Worm (Caenorhabditis elegans) whole organism, late embryonic: ENCODE data around the gene ascc-1.

Source experiments
- C38D4.7 ChIP-seq: fragments of 200-800 bp; sonication (Bioruptor generic); optimal IDR thresholded peaks from 2 replicates; lab custom pipeline; 2018; ENCODE audit warnings: mild to moderate bottlenecking, missing genetic modification characterization, moderate library complexity, missing compliant biosample characterization
- K02D7.2 ChIP-seq: sonication (generic microtip); optimal IDR thresholded peaks from 2 replicates; lab custom pipeline; 2017; ENCODE audit warnings: mild to moderate bottlenecking, missing genetic modification characterization, missing compliant biosample characterization
- K09A11.1 ChIP-seq: sonication (generic microtip); optimal IDR thresholded peaks from 2 replicates; lab custom pipeline; 2017; ENCODE audit warnings: antibody characterized with exemption, mild to moderate bottlenecking, missing genetic modification characterization, missing compliant biosample characterization; ENCODE audit not compliant: insufficient read depth
- T23F11.4 ChIP-seq: fragments of 200-800 bp; sonication (Bioruptor generic); optimal IDR thresholded peaks from 2 replicates; lab custom pipeline; 2018; ENCODE audit warnings: mild to moderate bottlenecking, missing genetic modification characterization, missing compliant biosample characterization
- Y22D7AL.16 ChIP-seq: sonication (generic microtip); optimal IDR thresholded peaks from 2 replicates; lab custom pipeline; 2016; ENCODE audit warnings: missing genetic modification characterization, missing compliant biosample characterization
- ama-1 ChIP-seq: fragments of 150-350 bp; optimal IDR thresholded peaks from 2 replicates; lab custom pipeline; 2014
- ceh-18 ChIP-seq: sonication (generic microtip); optimal IDR thresholded peaks from 2 replicates; lab custom pipeline; 2016; ENCODE audit warnings: missing genetic modification characterization, missing compliant biosample characterization
- ceh-22 ChIP-seq: sonication (generic microtip); optimal IDR thresholded peaks from 2 replicates; lab custom pipeline; 2017; ENCODE audit warnings: missing biosample characterization, missing genetic modification characterization
- ceh-24 ChIP-seq: sonication (generic microtip); optimal IDR thresholded peaks from 2 replicates; lab custom pipeline; 2016; ENCODE audit warnings: mild to moderate bottlenecking, missing genetic modification characterization, missing compliant biosample characterization
- ceh-30 ChIP-seq: fragments of 150-350 bp; optimal IDR thresholded peaks from 2 replicates; lab custom pipeline; 2014; ENCODE audit warnings: missing biosample characterization, missing genetic modification characterization
- ceh-31 ChIP-seq: sonication (generic microtip); optimal IDR thresholded peaks from 2 replicates; lab custom pipeline; 2016; ENCODE audit warnings: missing genetic modification characterization, missing compliant biosample characterization
- ceh-34 ChIP-seq: sonication (generic microtip); optimal IDR thresholded peaks from 2 replicates; lab custom pipeline; 2016; ENCODE audit warnings: mild to moderate bottlenecking, missing genetic modification characterization, missing compliant biosample characterization
- ceh-45 ChIP-seq: fragments of 200-800 bp; sonication (Bioruptor generic); IDR thresholded peaks from 2 replicates; pipeline ENCODE4 v1.3.6; 2022; ENCODE audit warnings: missing genetic modification reagents, missing genetic modification characterization, missing compliant biosample characterization
- che-1 ChIP-seq: sonication (generic microtip); optimal IDR thresholded peaks from 2 replicates; lab custom pipeline; 2016; ENCODE audit warnings: mild to moderate bottlenecking, missing genetic modification characterization, missing compliant biosample characterization
- dmd-4 ChIP-seq: sonication (generic microtip); optimal IDR thresholded peaks from 2 replicates; lab custom pipeline; 2016; ENCODE audit warnings: borderline replicate concordance, missing genetic modification characterization, missing compliant biosample characterization
- elt-2 ChIP-seq: sonication (generic microtip); optimal IDR thresholded peaks from 2 replicates; lab custom pipeline; 2016; ENCODE audit warnings: missing genetic modification reagents, missing genetic modification characterization, missing compliant biosample characterization
- elt-4 ChIP-seq: sonication (generic microtip); optimal IDR thresholded peaks from 2 replicates; lab custom pipeline; 2016; ENCODE audit warnings: missing genetic modification characterization, missing compliant biosample characterization
- ets-4 ChIP-seq: sonication (generic microtip); optimal IDR thresholded peaks from 2 replicates; lab custom pipeline; 2016; ENCODE audit warnings: missing genetic modification characterization, missing compliant biosample characterization
- eyg-1 ChIP-seq: sonication (generic microtip); optimal IDR thresholded peaks from 2 replicates; lab custom pipeline; 2016; ENCODE audit warnings: missing genotype, missing genetic modification characterization, missing compliant biosample characterization
- fax-1 ChIP-seq: sonication (generic microtip); optimal IDR thresholded peaks from 2 replicates; lab custom pipeline; 2016; ENCODE audit warnings: missing genotype, missing genetic modification characterization, missing compliant biosample characterization
- fkh-10 ChIP-seq: fragments of 150-350 bp; optimal IDR thresholded peaks from 2 replicates; lab custom pipeline; 2014; ENCODE audit warnings: missing biosample characterization, missing genetic modification reagents, missing genetic modification characterization
- gmeb-2 ChIP-seq: sonication (generic microtip); optimal IDR thresholded peaks from 2 replicates; lab custom pipeline; 2016; ENCODE audit warnings: missing genetic modification characterization, inconsistent platforms, missing compliant biosample characterization
- hlh-13 ChIP-seq: fragments of 200-800 bp; sonication (Bioruptor generic); optimal IDR thresholded peaks from 2 replicates; lab custom pipeline; 2018; ENCODE audit warnings: mild to moderate bottlenecking, missing genetic modification characterization, missing compliant biosample characterization
- hlh-8 ChIP-seq: sonication (generic microtip); optimal IDR thresholded peaks from 2 replicates; lab custom pipeline; 2016; ENCODE audit warnings: missing genotype, missing genetic modification characterization, missing compliant biosample characterization
- lim-6 ChIP-seq: sonication (generic microtip); optimal IDR thresholded peaks from 2 replicates; lab custom pipeline; 2016; ENCODE audit warnings: missing genetic modification characterization, missing compliant biosample characterization
- lin-11 ChIP-seq: fragments of 200-800 bp; sonication (Bioruptor generic); optimal IDR thresholded peaks from 2 replicates; lab custom pipeline; 2018; ENCODE audit warnings: mild to moderate bottlenecking, missing genetic modification characterization, missing compliant biosample characterization
- mec-3 ChIP-seq: sonication (generic microtip); optimal IDR thresholded peaks from 2 replicates; lab custom pipeline; 2016; ENCODE audit warnings: borderline replicate concordance, missing genetic modification characterization, missing compliant biosample characterization
- nhr-11 ChIP-seq: fragments of 150-350 bp; optimal IDR thresholded peaks from 2 replicates; lab custom pipeline; 2014; ENCODE audit warnings: missing biosample characterization, missing genetic modification characterization
- nhr-232 ChIP-seq: sonication (generic microtip); optimal IDR thresholded peaks from 2 replicates; lab custom pipeline; 2016; ENCODE audit warnings: missing genetic modification characterization, missing compliant biosample characterization
- npax-4 ChIP-seq: sonication (generic microtip); optimal IDR thresholded peaks from 2 replicates; lab custom pipeline; 2016; ENCODE audit warnings: missing genetic modification characterization, missing compliant biosample characterization
- odd-2 ChIP-seq: sonication (generic microtip); optimal IDR thresholded peaks from 2 replicates; lab custom pipeline; 2017; ENCODE audit warnings: antibody characterized with exemption, mild to moderate bottlenecking, missing genetic modification characterization, missing compliant biosample characterization
- pag-3 ChIP-seq: sonication (generic microtip); optimal IDR thresholded peaks from 2 replicates; lab custom pipeline; 2016; ENCODE audit warnings: missing compliant biosample characterization, missing genetic modification characterization, borderline replicate concordance
- pha-4 ChIP-seq: fragments of 150-350 bp; optimal IDR thresholded peaks from 2 replicates; lab custom pipeline; 2018; ENCODE audit warnings: missing biosample characterization, missing genetic modification reagents, missing genetic modification characterization
- pqm-1 ChIP-seq: sonication (generic microtip); optimal IDR thresholded peaks from 2 replicates; lab custom pipeline; 2016; ENCODE audit warnings: missing genetic modification characterization, missing compliant biosample characterization
- pros-1 ChIP-seq: fragments of 150-350 bp; optimal IDR thresholded peaks from 2 replicates; lab custom pipeline; 2014; ENCODE audit warnings: missing biosample characterization, missing genetic modification reagents, missing genetic modification characterization
- ref-2 ChIP-seq: sonication (generic microtip); optimal IDR thresholded peaks from 2 replicates; lab custom pipeline; 2016; ENCODE audit warnings: missing genetic modification characterization, missing compliant biosample characterization
- rnt-1 ChIP-seq: sonication (generic microtip); optimal IDR thresholded peaks from 2 replicates; lab custom pipeline; 2016; ENCODE audit warnings: missing genetic modification characterization, missing compliant biosample characterization
- sox-2 ChIP-seq: fragments of 200-800 bp; sonication (Bioruptor generic); IDR thresholded peaks from 2 replicates; pipeline ENCODE4 v1.3.6; 2022; ENCODE audit warnings: missing genetic modification reagents, missing genetic modification characterization, missing compliant biosample characterization
- syd-9 ChIP-seq: sonication (generic microtip); optimal IDR thresholded peaks from 2 replicates; lab custom pipeline; 2016; ENCODE audit warnings: mild to moderate bottlenecking, missing genetic modification characterization, moderate library complexity, missing compliant biosample characterization
- tbx-2 ChIP-seq: sonication (generic microtip); optimal IDR thresholded peaks from 2 replicates; lab custom pipeline; 2016; ENCODE audit warnings: missing genetic modification characterization, missing compliant biosample characterization
- tbx-7 ChIP-seq: sonication (generic microtip); optimal IDR thresholded peaks from 2 replicates; lab custom pipeline; 2016; ENCODE audit warnings: missing genotype, missing genetic modification characterization, missing compliant biosample characterization
- ttx-3 ChIP-seq: sonication (generic microtip); optimal IDR thresholded peaks from 2 replicates; lab custom pipeline; 2016; ENCODE audit warnings: missing genetic modification reagents, missing genetic modification characterization, missing compliant biosample characterization
- unc-86 ChIP-seq: sonication (generic microtip); optimal IDR thresholded peaks from 2 replicates; lab custom pipeline; 2016; ENCODE audit warnings: missing genetic modification characterization, missing compliant biosample characterization

Gene ascc-1

DNA sequence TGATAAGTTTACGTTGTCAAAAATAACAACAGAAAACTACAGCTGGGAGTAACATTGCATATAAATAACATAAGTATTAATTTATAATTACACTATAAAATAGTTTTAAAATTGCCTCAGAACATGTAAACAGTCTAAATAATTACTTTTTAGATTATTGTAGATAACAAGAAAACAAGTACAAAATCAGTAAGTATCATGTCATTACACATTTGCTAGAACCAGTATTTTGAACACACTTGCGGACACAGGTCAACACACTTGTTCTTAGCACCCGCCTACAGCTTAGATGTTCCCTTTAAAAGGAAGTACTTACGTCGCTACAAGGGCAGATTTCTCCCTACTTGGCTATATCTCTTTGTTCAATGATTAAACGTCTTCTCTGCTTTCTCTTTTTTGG lies 23.6 kb upstream of the ascc-1 start, which contains the start of gene F23F1.2:
TSS of gene F23F1.2 (plus strand) at position 301 of the 400 bp plus-strand sequence.
- TF ChIP-seq tbx-2 (tag; lab: Kevin White, UChicago) (no peak), pqm-1 (no peak), ttx-3 (no peak), sox-2 (GFP tag; lab: Robert Waterston, UW) (no peak), lim-6 (tag; lab: Kevin White, UChicago) (no peak), ceh-22 (tag; lab: Kevin White, UChicago) (no peak), ceh-24 (tag; lab: Kevin White, UChicago) (no peak), odd-2 (tag; lab: Kevin White, UChicago) (no peak), rnt-1 (tag; lab: Kevin White, UChicago) (no peak), eyg-1 (tag; lab: Kevin White, UChicago) (no peak), npax-4 (tag; lab: Kevin White, UChicago) (no peak), elt-4 (tag; lab: Kevin White, UChicago) (no peak)

- TF ChIP-seq che-1 (tag; lab: Kevin White, UChicago), result no peak
- no peak for TF ChIP-seq ceh-45 (GFP tag; lab: Robert Waterston, UW)
- TF ChIP-seq pag-3 (tag; lab: Kevin White, UChicago), result no peak
- no peak for TF ChIP-seq fax-1 (tag; lab: Kevin White, UChicago)
- TF ChIP-seq ama-1 (lab: Kevin White, UChicago), result no peak
- TF ChIP-seq elt-2 (tag; lab: Kevin White, UChicago), result no peak
- no peak for TF ChIP-seq syd-9 (tag; lab: Kevin White, UChicago)
- TF ChIP-seq pros-1 (tag; lab: Kevin White, UChicago), result no peak
- TF ChIP-seq ref-2 (tag; lab: Kevin White, UChicago), result no peak
- TF ChIP-seq unc-86 (tag; lab: Kevin White, UChicago), result no peak
- no peak for TF ChIP-seq elt-4 (tag; lab: Kevin White, UChicago)
- TF ChIP-seq pha-4, result no peak
- TF ChIP-seq K02D7.2 (tag; lab: Kevin White, UChicago), result no peak
- TF ChIP-seq ceh-24 (tag; lab: Kevin White, UChicago), result no peak
- no peak for TF ChIP-seq Y22D7AL.16 (tag; lab: Kevin White, UChicago)
These were observed 20.3 kb upstream of the ascc-1 start, which contains the start of gene F23F1.6 for ce11 chrII:37213-37612. Gene F23F1.6 (minus strand): TSS chrII:37313.

- TF ChIP-seq lin-11 (tag; lab: Kevin White, UChicago), result no peak
- no peak for TF ChIP-seq mec-3 (tag; lab: Kevin White, UChicago)
- TF ChIP-seq, all 69 proteins: peak for 0
These were observed 18.0 kb upstream of the ascc-1 start, which contains the start of gene spp-24 for ce11 chrII:39437-39836. Gene spp-24 (minus strand): TSS chrII:39537.

- TF ChIP-seq nhr-11 (tag; lab: Kevin White, UChicago) (no peak), ceh-18 (tag; lab: Kevin White, UChicago) (no peak), ets-4 (tag; lab: Kevin White, UChicago) (no peak), T23F11.4 (GFP tag; lab: Kevin White, UChicago) (no peak), ceh-34 (no peak), hlh-8 (no peak), ceh-45 (GFP tag; lab: Robert Waterston, UW) (no peak), K09A11.1 (tag; lab: Kevin White, UChicago) (no peak), sox-2 (GFP tag; lab: Robert Waterston, UW) (no peak), hlh-13 (no peak), ceh-30 (tag; lab: Kevin White, UChicago) (no peak), ceh-31 (tag; lab: Kevin White, UChicago) (no peak), dmd-4 (tag; lab: Kevin White, UChicago) (no peak), tbx-7 (tag; lab: Kevin White, UChicago) (no peak), gmeb-2 (tag; lab: Kevin White, UChicago) (no peak), fkh-10 (GFP tag; lab: Kevin White, UChicago) (no peak), nhr-232 (no peak), C38D4.7 (no peak)
These were observed 15.6 kb upstream of the ascc-1 start, which contains the start of gene F23F1.10 for ce11 chrII:41914-42313. Gene F23F1.10 (minus strand): TSS chrII:41982.
